Worm (Caenorhabditis elegans): ENCODE results near the gene mex-6.
A peak's percentile ranks its signal among the peaks of the same experiment; 100 is the strongest.

mex-6 gene

ce11 chrII:9489922-9490321 is 34.1 kb upstream of the mex-6 start:
- TF ChIP-seq med-1 (GFP tag; optimal IDR thresholded peaks at IDR 0.05; ENCODE audit: insufficient read depth) (no peak), cog-1 (tag; optimal IDR thresholded peaks at IDR 0.05) (no peak), ztf-29 (GFP tag; IDR thresholded peaks at IDR 0.05) (no peak), klf-2 (GFP tag; conservative IDR thresholded peaks at IDR 0.05) (no peak), tab-1 (GFP tag; IDR thresholded peaks at IDR 0.05) (no peak), T22C8.4 (GFP tag; IDR thresholded peaks at IDR 0.05) (no peak), ztf-23 (GFP tag; IDR thresholded peaks at IDR 0.05) (no peak), ref-1 (GFP tag; conservative IDR thresholded peaks at IDR 0.05) (no peak)

ce11 chrII:9490589-9490988 is 33.4 kb upstream of the mex-6 start:
- no peak for TF ChIP-seq ref-1 (GFP tag; conservative IDR thresholded peaks at IDR 0.05)
- no peak for TF ChIP-seq flt-1 (GFP tag; IDR thresholded peaks at IDR 0.05)
- no peak for TF ChIP-seq klf-2 (GFP tag; conservative IDR thresholded peaks at IDR 0.05)
- TF ChIP-seq T22C8.4 (GFP tag; IDR thresholded peaks at IDR 0.05) = no peak
- no peak for TF ChIP-seq med-1 (GFP tag; optimal IDR thresholded peaks at IDR 0.05; ENCODE audit: insufficient read depth)
- no peak for TF ChIP-seq tab-1 (GFP tag; IDR thresholded peaks at IDR 0.05)

- TF ChIP-seq T22C8.4 (GFP tag; IDR thresholded peaks at IDR 0.05) (no peak), tab-1 (GFP tag; IDR thresholded peaks at IDR 0.05) (0 out of 2 replicates have a peak, but pooled peaks have one; percentile 34), ref-1 (GFP tag; conservative IDR thresholded peaks at IDR 0.05) (no peak), ztf-29 (GFP tag; IDR thresholded peaks at IDR 0.05) (no peak), cog-1 (tag; optimal IDR thresholded peaks at IDR 0.05) (peak; percentile 67), ztf-23 (GFP tag; IDR thresholded peaks at IDR 0.05) (no peak), klf-2 (GFP tag; conservative IDR thresholded peaks at IDR 0.05) (no peak), med-1 (GFP tag; optimal IDR thresholded peaks at IDR 0.05; ENCODE audit: insufficient read depth) (no peak), flt-1 (GFP tag; IDR thresholded peaks at IDR 0.05) (peak; percentile 42; the same call in 1 of the 2 replicates)
Observed at ce11 chrII:9491045-9491444, 32.9 kb upstream of the mex-6 start.

ce11 chrII:9493242-9494058 is 30.5 kb upstream of the mex-6 start:
- TF ChIP-seq klf-2 (GFP tag; conservative IDR thresholded peaks at IDR 0.05) (no peak), ztf-29 (GFP tag; IDR thresholded peaks at IDR 0.05) (no peak), ref-1 (GFP tag; conservative IDR thresholded peaks at IDR 0.05) (no peak), flt-1 (GFP tag; IDR thresholded peaks at IDR 0.05) (no peak)

DNA sequence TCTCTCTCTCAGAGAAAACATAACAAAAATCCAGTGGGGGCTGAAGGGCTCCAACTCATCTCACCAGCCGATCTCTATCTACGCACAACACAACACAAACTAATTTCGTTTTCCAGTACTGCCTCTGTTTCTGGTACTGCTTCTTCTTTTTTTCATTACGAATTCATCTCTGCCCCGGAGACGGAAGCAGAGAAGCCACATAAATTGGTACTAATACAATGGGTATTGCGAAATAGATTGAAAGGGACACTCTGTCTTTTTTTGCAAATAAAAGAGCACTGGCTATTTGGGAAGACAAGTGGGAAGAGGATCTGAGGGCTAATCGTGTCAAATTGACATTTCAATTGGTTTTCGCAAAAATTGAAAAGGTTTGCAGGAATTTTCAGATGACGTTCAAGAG is 26.7 kb upstream of the mex-6 start:
- TF ChIP-seq ztf-29 (GFP tag; IDR thresholded peaks at IDR 0.05) (no peak), med-1 (GFP tag; optimal IDR thresholded peaks at IDR 0.05; ENCODE audit: insufficient read depth) (no peak), tab-1 (GFP tag; IDR thresholded peaks at IDR 0.05) (no peak), klf-2 (GFP tag; conservative IDR thresholded peaks at IDR 0.05) (no peak), ref-1 (GFP tag; conservative IDR thresholded peaks at IDR 0.05) (no peak), ztf-23 (GFP tag; IDR thresholded peaks at IDR 0.05) (no peak), flt-1 (GFP tag; IDR thresholded peaks at IDR 0.05) (no peak), cog-1 (tag; optimal IDR thresholded peaks at IDR 0.05) (no peak), T22C8.4 (GFP tag; IDR thresholded peaks at IDR 0.05) (no peak)

DNA sequence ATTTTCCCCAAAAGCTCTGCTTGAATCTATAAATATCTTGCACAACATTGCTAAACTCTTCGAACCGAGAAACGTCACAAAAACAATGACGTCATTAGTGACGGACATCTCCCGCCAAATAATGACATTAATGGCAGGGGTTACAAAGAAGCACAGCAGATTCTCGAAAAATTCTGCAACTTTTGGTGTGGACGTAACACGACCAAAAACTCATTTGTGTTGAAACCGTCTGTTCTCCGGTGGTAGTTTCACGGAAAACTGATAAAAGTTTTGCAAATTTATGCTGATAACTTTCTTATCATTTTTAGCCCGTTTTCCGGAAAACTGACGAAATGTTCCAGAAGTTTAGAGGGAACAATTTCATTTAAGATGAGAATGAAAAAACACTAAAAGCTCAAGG is 25.4 kb upstream of the mex-6 start:
- no peak for TF ChIP-seq T22C8.4 (GFP tag; IDR thresholded peaks at IDR 0.05)
- no peak for TF ChIP-seq klf-2 (GFP tag; conservative IDR thresholded peaks at IDR 0.05)
- TF ChIP-seq med-1 (GFP tag; optimal IDR thresholded peaks at IDR 0.05; ENCODE audit: insufficient read depth) = no peak
- no peak for TF ChIP-seq tab-1 (GFP tag; IDR thresholded peaks at IDR 0.05)
- no peak for TF ChIP-seq ztf-29 (GFP tag; IDR thresholded peaks at IDR 0.05)
- TF ChIP-seq ztf-23 (GFP tag; IDR thresholded peaks at IDR 0.05) = no peak
- no peak for TF ChIP-seq cog-1 (tag; optimal IDR thresholded peaks at IDR 0.05)
- TF ChIP-seq flt-1 (GFP tag; IDR thresholded peaks at IDR 0.05) = no peak
- TF ChIP-seq ref-1 (GFP tag; conservative IDR thresholded peaks at IDR 0.05) = no peak

DNA sequence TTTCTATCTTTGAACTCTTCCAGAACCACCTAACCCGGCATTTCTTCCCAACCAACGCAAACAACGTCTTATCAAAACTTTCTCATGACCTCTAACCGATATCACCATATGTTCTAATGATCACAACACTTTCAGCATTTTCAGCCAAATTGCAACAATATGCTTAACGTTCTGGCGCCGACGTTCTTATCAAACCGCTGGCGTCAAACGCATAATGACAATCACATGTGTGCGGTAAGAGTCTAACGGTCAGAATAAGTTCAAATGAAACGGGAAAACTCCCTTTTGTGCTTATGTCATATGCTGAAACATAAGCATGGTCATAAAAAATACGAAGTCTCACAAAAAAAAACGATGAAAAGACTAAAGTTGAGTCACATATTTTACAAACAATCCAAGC is 23.0 kb upstream of the mex-6 start:
- no peak for TF ChIP-seq cog-1 (tag; optimal IDR thresholded peaks at IDR 0.05)
- TF ChIP-seq ztf-23 (GFP tag; IDR thresholded peaks at IDR 0.05) = no peak
- no peak for TF ChIP-seq flt-1 (GFP tag; IDR thresholded peaks at IDR 0.05)
- no peak for TF ChIP-seq med-1 (GFP tag; optimal IDR thresholded peaks at IDR 0.05; ENCODE audit: insufficient read depth)
- no peak for TF ChIP-seq klf-2 (GFP tag; conservative IDR thresholded peaks at IDR 0.05)
- TF ChIP-seq T22C8.4 (GFP tag; IDR thresholded peaks at IDR 0.05) = no peak
- TF ChIP-seq tab-1 (GFP tag; IDR thresholded peaks at IDR 0.05) = no peak
- TF ChIP-seq ref-1 (GFP tag; conservative IDR thresholded peaks at IDR 0.05) = no peak
- TF ChIP-seq ztf-29 (GFP tag; IDR thresholded peaks at IDR 0.05) = no peak

ce11 chrII:9501955-9502354 is 22.0 kb upstream of the mex-6 start:
- TF ChIP-seq ref-1 (GFP tag; conservative IDR thresholded peaks at IDR 0.05) (no peak), klf-2 (GFP tag; conservative IDR thresholded peaks at IDR 0.05) (no peak), ztf-23 (GFP tag; IDR thresholded peaks at IDR 0.05) (no peak), tab-1 (GFP tag; IDR thresholded peaks at IDR 0.05) (no peak), flt-1 (GFP tag; IDR thresholded peaks at IDR 0.05) (no peak), med-1 (GFP tag; optimal IDR thresholded peaks at IDR 0.05; ENCODE audit: insufficient read depth) (no peak), T22C8.4 (GFP tag; IDR thresholded peaks at IDR 0.05) (no peak), ztf-29 (GFP tag; IDR thresholded peaks at IDR 0.05) (no peak), cog-1 (tag; optimal IDR thresholded peaks at IDR 0.05) (no peak)

DNA sequence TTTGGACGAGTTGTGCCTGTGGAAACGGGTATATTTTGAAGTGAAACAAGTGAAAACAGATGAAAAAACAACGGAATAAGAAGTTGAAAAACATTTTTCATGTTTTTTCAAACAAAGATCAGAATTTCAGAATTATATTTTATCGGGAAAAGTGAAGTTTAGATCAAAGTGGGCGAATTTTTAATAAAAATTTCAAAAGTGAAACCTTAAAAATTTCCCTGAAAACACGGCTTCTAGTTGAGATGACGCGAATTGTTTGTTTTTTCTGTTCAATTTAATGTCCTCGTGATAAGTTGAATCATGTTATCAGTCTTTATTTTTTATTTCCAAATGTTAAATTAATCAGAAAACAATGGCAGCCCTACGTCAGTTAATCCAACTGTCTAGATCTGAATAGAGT is 16.8 kb upstream of the mex-6 start, which contains the start of gene gcy-3:
Gene gcy-3 (minus strand): TSS at position 101 of the 400 bp plus-strand sequence.
- TF ChIP-seq cog-1 (tag; optimal IDR thresholded peaks at IDR 0.05) (no peak), klf-2 (GFP tag; conservative IDR thresholded peaks at IDR 0.05) (no peak), ztf-23 (GFP tag; IDR thresholded peaks at IDR 0.05) (no peak), T22C8.4 (GFP tag; IDR thresholded peaks at IDR 0.05) (no peak), ztf-29 (GFP tag; IDR thresholded peaks at IDR 0.05) (no peak), tab-1 (GFP tag; IDR thresholded peaks at IDR 0.05) (no peak), ref-1 (GFP tag; conservative IDR thresholded peaks at IDR 0.05) (no peak), med-1 (GFP tag; optimal IDR thresholded peaks at IDR 0.05; ENCODE audit: insufficient read depth) (no peak), flt-1 (GFP tag; IDR thresholded peaks at IDR 0.05) (no peak)

Data from whole organism, midembryonic.